Fruit fly (Drosophila melanogaster) whole organism, wandering third instar larva: ENCODE data around the gene CG6481.

Experiments used
- Abd-B ChIP-seq: fragments of >200 bp; optimal IDR thresholded peaks from 2 replicates; lab custom pipeline; 2017; ENCODE audit warnings: missing biosample characterization, missing genetic modification characterization
- CG32264 ChIP-seq: fragments of 200-800 bp; sonication (Bioruptor generic); optimal IDR thresholded peaks from 2 replicates; lab custom pipeline; 2016; ENCODE audit warnings: missing biosample characterization, missing genetic modification characterization
- CG9705 ChIP-seq: fragments of 200-800 bp; sonication (Bioruptor generic); optimal IDR thresholded peaks from 2 replicates; lab custom pipeline; 2018; ENCODE audit warnings: missing biosample characterization, mild to moderate bottlenecking, missing genetic modification characterization
- CrebA ChIP-seq: fragments of 200-800 bp; sonication (Bioruptor generic); optimal IDR thresholded peaks from 2 replicates; lab custom pipeline; 2016; ENCODE audit warnings: missing biosample characterization, mild to moderate bottlenecking, missing genetic modification characterization, borderline replicate concordance
- Dfd ChIP-seq: fragments of >200 bp; optimal IDR thresholded peaks from 2 replicates; lab custom pipeline; 2017; ENCODE audit warnings: missing biosample characterization, missing genetic modification characterization
- Dif ChIP-seq: fragments of 200-275, 200-300 bp; sonication (Bioruptor generic); optimal IDR thresholded peaks from 2 replicates; lab custom pipeline; 2018; ENCODE audit warnings: missing biosample characterization, missing genetic modification characterization; ENCODE audit not compliant: partially characterized antibody
- GATAd ChIP-seq: sonication (Bioruptor generic); optimal IDR thresholded peaks from 2 replicates; lab custom pipeline; 2016; ENCODE audit warnings: missing biosample characterization, missing genetic modification characterization
- HLH106 ChIP-seq: fragments of 200-800 bp; optimal IDR thresholded peaks from 3 replicates; lab custom pipeline; 2019; ENCODE audit warnings: missing biosample characterization, mild to moderate bottlenecking, missing genetic modification characterization, moderate library complexity
- Hnf4 ChIP-seq: fragments of 200-800 bp; sonication (Bioruptor generic); optimal IDR thresholded peaks from 2 replicates; lab custom pipeline; 2016; ENCODE audit warnings: missing biosample characterization, mild to moderate bottlenecking, missing genetic modification characterization
- Hr78 ChIP-seq: fragments of >200 bp; optimal IDR thresholded peaks from 2 replicates; lab custom pipeline; 2017; ENCODE audit warnings: missing biosample characterization, missing genetic modification characterization
- Hr83 ChIP-seq: fragments of 200-300 bp; sonication (Bioruptor generic); optimal IDR thresholded peaks from 2 replicates; lab custom pipeline; 2016; ENCODE audit warnings: missing biosample characterization, mild to moderate bottlenecking, missing genetic modification characterization, moderate library complexity; ENCODE audit not compliant: poor library complexity, severe bottlenecking
- Jra ChIP-seq: sonication (Bioruptor generic); optimal IDR thresholded peaks from 2 replicates; lab custom pipeline; 2016; ENCODE audit warnings: missing biosample characterization, missing genetic modification characterization
- Mio ChIP-seq: sonication (Bioruptor generic); optimal IDR thresholded peaks from 2 replicates; lab custom pipeline; 2016; ENCODE audit warnings: missing biosample characterization, missing genetic modification characterization
- Myc ChIP-seq: fragments of >200 bp; optimal IDR thresholded peaks from 2 replicates; lab custom pipeline; 2017
- N ChIP-seq: fragments of >200 bp; optimal IDR thresholded peaks from 2 replicates; lab custom pipeline; 2018; ENCODE audit warnings: missing biosample characterization, missing external identifiers, missing genetic modification characterization
- OdsH ChIP-seq: fragments of 200-800 bp; sonication (Bioruptor generic); optimal IDR thresholded peaks from 2 replicates; lab custom pipeline; 2016; ENCODE audit warnings: missing biosample characterization, mild to moderate bottlenecking, missing genetic modification characterization
- Rel ChIP-seq, 2 experiments: fragments of 200-800 bp; sonication (Bioruptor generic) in 1 of 2; optimal IDR thresholded peaks; 2 replicates in 1 of 2; 3 replicates in 1 of 2; lab custom pipeline; 2016 to 2019; ENCODE audit warnings: mild to moderate bottlenecking in 2 of 2, missing biosample characterization in 2 of 2, missing genetic modification characterization in 2 of 2, moderate library complexity in 1 of 2
- Sp1 ChIP-seq: fragments of 200-800 bp; sonication (Bioruptor generic); optimal IDR thresholded peaks from 3 replicates; lab custom pipeline; 2019; ENCODE audit warnings: missing biosample characterization, mild to moderate bottlenecking, missing genetic modification characterization, moderate library complexity
- Vsx2 ChIP-seq: fragments of 200-300, 225-300 bp; sonication (Bioruptor generic); optimal IDR thresholded peaks from 2 replicates; lab custom pipeline; 2018; ENCODE audit warnings: missing biosample characterization, missing genetic modification characterization; ENCODE audit not compliant: partially characterized antibody
- br ChIP-seq: fragments of 200-800 bp; sonication (Bioruptor generic); optimal IDR thresholded peaks from 2 replicates; lab custom pipeline; 2016; ENCODE audit warnings: missing biosample characterization, missing genetic modification characterization
- brk ChIP-seq: fragments of 200-800 bp; sonication (Bioruptor generic); optimal IDR thresholded peaks from 2 replicates; lab custom pipeline; 2016; ENCODE audit warnings: missing biosample characterization, mild to moderate bottlenecking, missing genetic modification characterization
- dl ChIP-seq, 2 experiments: fragments of 175-275, 200-275 bp in 1 of 2; fragments of 200-275 bp in 1 of 2; sonication (Bioruptor generic); optimal IDR thresholded peaks; lab custom pipeline; 2018; ENCODE audit warnings: mild to moderate bottlenecking in 2 of 2, missing biosample characterization in 2 of 2, missing genetic modification characterization in 2 of 2, moderate library complexity in 2 of 2; ENCODE audit not compliant: partially characterized antibody in 2 of 2, insufficient read depth in 1 of 2
- dmrt93B ChIP-seq: fragments of 200-800 bp; sonication (Bioruptor generic); optimal IDR thresholded peaks from 2 replicates; lab custom pipeline; 2018; ENCODE audit warnings: missing biosample characterization, mild to moderate bottlenecking, missing genetic modification characterization
- dsf ChIP-seq: sonication (Bioruptor generic); optimal IDR thresholded peaks from 2 replicates; lab custom pipeline; 2016; ENCODE audit warnings: missing biosample characterization, missing genetic modification characterization, borderline replicate concordance
- ey ChIP-seq: fragments of 200-800 bp; sonication (Bioruptor generic); optimal IDR thresholded peaks from 2 replicates; lab custom pipeline; 2016; ENCODE audit warnings: missing biosample characterization, missing genetic modification characterization
- foxo ChIP-seq, 2 experiments: fragments of 200-800 bp; sonication (Bioruptor generic); optimal IDR thresholded peaks; 2 replicates in 1 of 2; 3 replicates in 1 of 2; lab custom pipeline; 2016 to 2017; ENCODE audit warnings: missing biosample characterization in 2 of 2, missing genetic modification characterization in 2 of 2
- fru ChIP-seq: fragments of 200-800 bp; sonication (Bioruptor generic); optimal IDR thresholded peaks from 3 replicates; lab custom pipeline; 2016; ENCODE audit warnings: missing biosample characterization, mild to moderate bottlenecking, missing genetic modification characterization
- h ChIP-seq: fragments of 200-800 bp; sonication (Bioruptor generic); optimal IDR thresholded peaks from 3 replicates; lab custom pipeline; 2016; ENCODE audit warnings: missing biosample characterization, mild to moderate bottlenecking, missing genetic modification characterization
- jim ChIP-seq: fragments of 175-275, 200-325 bp; sonication (Bioruptor generic); optimal IDR thresholded peaks from 2 replicates; lab custom pipeline; 2016; ENCODE audit warnings: missing biosample characterization, mild to moderate bottlenecking, missing genetic modification characterization
- lola ChIP-seq: fragments of >200 bp; optimal IDR thresholded peaks from 2 replicates; lab custom pipeline; 2017; ENCODE audit warnings: missing biosample characterization, missing genetic modification characterization
- pan ChIP-seq: fragments of >200 bp; optimal IDR thresholded peaks from 2 replicates; lab custom pipeline; 2017
- psq ChIP-seq: fragments of 200-800 bp; sonication (Bioruptor generic); optimal IDR thresholded peaks from 3 replicates; lab custom pipeline; 2017; ENCODE audit warnings: missing biosample characterization, mild to moderate bottlenecking, missing genetic modification characterization, moderate library complexity
- rgr ChIP-seq: fragments of 200-800 bp; sonication (Bioruptor generic); optimal IDR thresholded peaks from 3 replicates; lab custom pipeline; 2016; ENCODE audit warnings: missing biosample characterization, mild to moderate bottlenecking, missing genetic modification characterization
- sage ChIP-seq: fragments of 200-800 bp; sonication (Bioruptor generic); optimal IDR thresholded peaks from 2 replicates; lab custom pipeline; 2016; ENCODE audit warnings: missing biosample characterization, mild to moderate bottlenecking, missing genetic modification characterization
- sv ChIP-seq: fragments of 200-800 bp; sonication (Bioruptor generic); optimal IDR thresholded peaks from 3 replicates; lab custom pipeline; 2016; ENCODE audit warnings: missing biosample characterization, missing genetic modification characterization
- tai ChIP-seq: sonication (Bioruptor generic); optimal IDR thresholded peaks from 2 replicates; lab custom pipeline; 2016; ENCODE audit warnings: missing biosample characterization, missing genetic modification characterization
- usp ChIP-seq: fragments of >200 bp; optimal IDR thresholded peaks from 2 replicates; lab custom pipeline; 2017; ENCODE audit warnings: missing biosample characterization, missing genetic modification characterization
- woc ChIP-seq: sonication (Bioruptor generic); optimal IDR thresholded peaks from 2 replicates; lab custom pipeline; 2016; ENCODE audit warnings: missing biosample characterization, mild to moderate bottlenecking, missing genetic modification characterization

CG6481 gene

DNA sequence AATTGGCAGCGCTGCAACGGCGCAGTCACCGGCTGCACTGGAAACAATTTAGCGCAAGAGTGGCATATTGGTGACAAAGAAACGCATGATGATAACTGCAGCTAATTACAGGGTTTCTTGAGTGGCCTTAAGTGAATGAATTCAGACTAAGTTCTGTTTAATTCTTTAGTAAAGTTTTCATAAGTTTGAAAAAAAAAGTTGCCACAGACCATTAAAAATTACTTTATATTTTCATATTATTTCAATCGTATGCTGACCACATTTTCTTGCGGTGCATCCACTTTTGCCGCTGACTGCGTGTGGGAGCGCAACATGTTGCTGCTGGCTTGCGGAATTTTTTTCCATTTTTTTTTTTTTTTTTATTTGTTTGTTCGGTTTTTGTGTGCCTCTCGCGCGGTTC lies 30.2 kb upstream of the CG6481 start:
- TF ChIP-seq sv = no peak
- TF ChIP-seq foxo (GFP tag; optimal IDR thresholded peaks at IDR 0.05; lab: Kevin White, UChicago) = peak in 1 of 2 experiments; percentile 57
- peak; percentile 71 for TF ChIP-seq br (GFP tag; lab: Kevin White, UChicago)
- peak; percentile 23 for TF ChIP-seq Hnf4 (GFP tag; lab: Kevin White, UChicago)
- TF ChIP-seq tai (GFP tag; lab: Kevin White, UChicago) = no peak
- TF ChIP-seq sage (GFP tag; lab: Kevin White, UChicago) = peak; percentile 27
- TF ChIP-seq OdsH (GFP tag; lab: Kevin White, UChicago) = peak; percentile 23
- TF ChIP-seq Vsx2 (GFP tag; lab: Kevin White, UChicago) = no peak
- TF ChIP-seq Hr78 (GFP tag; lab: Kevin White, UChicago) = no peak
- TF ChIP-seq GATAd (GFP tag; lab: Kevin White, UChicago) = no peak
- TF ChIP-seq Mio (GFP tag; lab: Kevin White, UChicago) = no peak
- TF ChIP-seq N (GFP tag; lab: Kevin White, UChicago) = no peak
- TF ChIP-seq fru (GFP tag; lab: Kevin White, UChicago) = peak; percentile 80
- peak; percentile 1 for TF ChIP-seq CG32264 (GFP tag; lab: Kevin White, UChicago)
- TF ChIP-seq usp (GFP tag; lab: Kevin White, UChicago) = no peak
- no peak for TF ChIP-seq Dfd (GFP tag; lab: Kevin White, UChicago)
- TF ChIP-seq Hr83 = no peak
- no peak for TF ChIP-seq pan (lab: Kevin White, UChicago)
- peak; percentile 28 for TF ChIP-seq CG9705
- peak; percentile 16 for TF ChIP-seq Jra (GFP tag; lab: Kevin White, UChicago)
- TF ChIP-seq dsf = no peak
- peak; percentile 38 for TF ChIP-seq woc
- TF ChIP-seq lola (GFP tag; lab: Kevin White, UChicago) = no peak
- peak; percentile 62 for TF ChIP-seq h (GFP tag; lab: Kevin White, UChicago)
- TF ChIP-seq jim (GFP tag; lab: Kevin White, UChicago) = no peak
- no peak for TF ChIP-seq CrebA (GFP tag; lab: Kevin White, UChicago)
- peak; percentile 65 for TF ChIP-seq dmrt93B
- peak; percentile 48 for TF ChIP-seq rgr (GFP tag; lab: Kevin White, UChicago)
- TF ChIP-seq dl (GFP tag; optimal IDR thresholded peaks at IDR 0.05; lab: Kevin White, UChicago; ENCODE audit: insufficient read depth in 1 of 2, partially characterized antibody in 2 of 2) = no peak
- TF ChIP-seq psq (GFP tag; lab: Kevin White, UChicago) = peak; percentile 64
- TF ChIP-seq Myc = no peak
- TF ChIP-seq HLH106 (tag; lab: Kevin White, UChicago) = peak; percentile 72
- TF ChIP-seq Rel (GFP tag; optimal IDR thresholded peaks at IDR 0.05; lab: Kevin White, UChicago) = no peak
- TF ChIP-seq Rel (tag; optimal IDR thresholded peaks at IDR 0.05; lab: Kevin White, UChicago) = no peak
- peak; percentile 55 for TF ChIP-seq ey (GFP tag; lab: Kevin White, UChicago)
- TF ChIP-seq Sp1 (GFP tag; lab: Kevin White, UChicago) = peak; percentile 73
- no peak for TF ChIP-seq Dif (GFP tag; lab: Kevin White, UChicago)
- TF ChIP-seq Abd-B (GFP tag; lab: Kevin White, UChicago) = no peak
- TF ChIP-seq brk (GFP tag; lab: Kevin White, UChicago) = no peak

DNA sequence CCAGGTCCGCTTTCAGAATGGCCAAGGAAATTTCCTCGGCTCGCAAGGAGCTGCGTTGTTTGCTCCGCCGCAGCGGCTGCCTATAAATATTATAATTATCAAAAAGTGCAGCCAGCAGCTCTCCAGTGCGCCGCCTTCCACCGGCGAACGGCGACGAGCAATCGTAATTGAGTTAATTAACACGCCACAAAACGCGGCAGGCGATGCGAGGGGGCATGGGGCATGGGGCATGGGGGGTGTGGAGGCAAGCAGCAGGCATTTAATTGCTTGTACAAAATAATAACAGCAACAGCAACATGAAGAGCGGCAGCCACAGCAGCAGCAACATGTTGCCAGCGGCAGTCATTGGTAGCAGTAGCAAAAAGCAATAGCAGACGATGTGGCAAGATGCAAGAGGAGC lies 28.5 kb upstream of the CG6481 start:
- TF ChIP-seq Myc = no peak
- no peak for TF ChIP-seq sage (GFP tag; lab: Kevin White, UChicago)
- no peak for TF ChIP-seq psq (GFP tag; lab: Kevin White, UChicago)
- no peak for TF ChIP-seq CrebA (GFP tag; lab: Kevin White, UChicago)
- no peak for TF ChIP-seq foxo (GFP tag; optimal IDR thresholded peaks at IDR 0.05; lab: Kevin White, UChicago)
- TF ChIP-seq Sp1 (GFP tag; lab: Kevin White, UChicago) = no peak
- no peak for TF ChIP-seq Vsx2 (GFP tag; lab: Kevin White, UChicago)
- no peak for TF ChIP-seq woc
- no peak for TF ChIP-seq Dfd (GFP tag; lab: Kevin White, UChicago)
- TF ChIP-seq HLH106 (tag; lab: Kevin White, UChicago) = no peak
- no peak for TF ChIP-seq CG9705
- no peak for TF ChIP-seq N (GFP tag; lab: Kevin White, UChicago)
- TF ChIP-seq sv = no peak
- no peak for TF ChIP-seq Dif (GFP tag; lab: Kevin White, UChicago)
- no peak for TF ChIP-seq Abd-B (GFP tag; lab: Kevin White, UChicago)
- TF ChIP-seq dmrt93B = no peak
- no peak for TF ChIP-seq brk (GFP tag; lab: Kevin White, UChicago)
